Fruit fly (Drosophila melanogaster) whole organism, embryonic: Measurements from ENCODE around the gene CG8526.

Source experiments
- BEAF-32 ChIP-seq: fragments of 200-800 bp; sonication (Bioruptor generic); optimal IDR thresholded peaks from 3 replicates; lab custom pipeline; 2017; ENCODE audit warnings: missing biosample characterization, missing genetic modification characterization, mild to moderate bottlenecking, moderate library complexity, missing genetic modification reagents
- Bgb ChIP-seq: fragments of 200-800 bp; sonication (Bioruptor generic); IDR thresholded peaks from 2 replicates; pipeline ENCODE4 v1.3.6; 2022; ENCODE audit warnings: missing biosample characterization, missing genetic modification characterization; ENCODE audit not compliant: partially characterized antibody
- BtbVII ChIP-seq: fragments of 200-800 bp; sonication (Bioruptor generic); optimal IDR thresholded peaks from 3 replicates; lab custom pipeline; 2017; ENCODE audit warnings: missing biosample characterization, mild to moderate bottlenecking, missing genetic modification characterization
- CG12391 ChIP-seq: fragments of 200-800 bp; sonication (Bioruptor generic); optimal IDR thresholded peaks from 3 replicates; lab custom pipeline; 2018; ENCODE audit warnings: missing biosample characterization, mild to moderate bottlenecking, missing genetic modification characterization, moderate library complexity
- CG17829 ChIP-seq: fragments of 200-800 bp; optimal IDR thresholded peaks from 2 replicates; lab custom pipeline; 2019; ENCODE audit warnings: missing biosample characterization, mild to moderate bottlenecking, missing genetic modification characterization, moderate library complexity
- CG1832 ChIP-seq: fragments of 200-800 bp; sonication (Bioruptor generic); optimal IDR thresholded peaks from 2 replicates; lab custom pipeline; 2017; ENCODE audit warnings: missing biosample characterization, mild to moderate bottlenecking, missing genetic modification characterization, inconsistent platforms
- CG30431 ChIP-seq: fragments of 200-800 bp; sonication (Bioruptor generic); optimal IDR thresholded peaks from 2 replicates; lab custom pipeline; 2017; ENCODE audit warnings: missing biosample characterization, missing genetic modification characterization
- CG3163 ChIP-seq: fragments of 200-800 bp; sonication (Bioruptor generic); optimal IDR thresholded peaks from 3 replicates; lab custom pipeline; 2016; ENCODE audit warnings: missing biosample characterization, missing genetic modification characterization
- CG34224 ChIP-seq: fragments of 200-800 bp; sonication (Bioruptor generic); IDR thresholded peaks from 3 replicates; pipeline ENCODE4 v1.3.6; 2022; ENCODE audit warnings: missing biosample characterization, missing genetic modification characterization; ENCODE audit not compliant: partially characterized antibody
- CG7987 ChIP-seq: fragments of 200-800 bp; sonication (Bioruptor generic); optimal IDR thresholded peaks from 2 replicates; lab custom pipeline; 2018; ENCODE audit warnings: missing biosample characterization, mild to moderate bottlenecking, missing genetic modification characterization, moderate library complexity
- CG8359 ChIP-seq: fragments of 200-800 bp; sonication (Bioruptor generic); optimal IDR thresholded peaks from 2 replicates; lab custom pipeline; 2017; ENCODE audit warnings: missing biosample characterization, mild to moderate bottlenecking, missing genetic modification characterization, borderline replicate concordance
- CG8924 ChIP-seq: fragments of 200-800 bp; optimal IDR thresholded peaks from 3 replicates; lab custom pipeline; 2019; ENCODE audit warnings: missing biosample characterization, mild to moderate bottlenecking, missing genetic modification characterization, moderate library complexity
- CG9727 ChIP-seq: fragments of 200-800 bp; sonication (Bioruptor generic); optimal IDR thresholded peaks from 3 replicates; lab custom pipeline; 2017; ENCODE audit warnings: missing biosample characterization, mild to moderate bottlenecking, missing genetic modification characterization
- CG9797 ChIP-seq: fragments of 200-800 bp; sonication (Bioruptor generic); optimal IDR thresholded peaks from 3 replicates; lab custom pipeline; 2018; ENCODE audit warnings: missing biosample characterization, mild to moderate bottlenecking, missing genetic modification characterization
- CoRest ChIP-seq: fragments of 200-800 bp; sonication (Bioruptor generic); optimal IDR thresholded peaks from 3 replicates; lab custom pipeline; 2018; ENCODE audit warnings: missing biosample characterization, mild to moderate bottlenecking, missing genetic modification characterization, moderate library complexity
- Dp ChIP-seq: fragments of 200-800 bp; sonication (Bioruptor generic); optimal IDR thresholded peaks from 2 replicates; lab custom pipeline; 2018; ENCODE audit warnings: missing biosample characterization, mild to moderate bottlenecking, missing genetic modification characterization, moderate library complexity
- Dref ChIP-seq: fragments of 200-800 bp; sonication (Bioruptor generic); IDR thresholded peaks from 2 replicates; pipeline ENCODE4 v1.3.6; 2022; ENCODE audit warnings: missing biosample characterization, missing genetic modification characterization
- E2f2 ChIP-seq: fragments of 200-800 bp; sonication (Bioruptor generic); IDR thresholded peaks from 2 replicates; pipeline ENCODE4 v1.3.6; 2022; ENCODE audit warnings: missing biosample characterization, missing genetic modification characterization
- Fer1 ChIP-seq: fragments of 200-800 bp; sonication (Bioruptor generic); optimal IDR thresholded peaks from 2 replicates; lab custom pipeline; 2017; ENCODE audit warnings: missing biosample characterization, mild to moderate bottlenecking, missing genetic modification characterization
- HLH4C ChIP-seq: fragments of 200-800 bp; sonication (Bioruptor generic); IDR thresholded peaks from 3 replicates; pipeline ENCODE4 v1.3.6; 2022; ENCODE audit warnings: missing biosample characterization, missing genetic modification characterization; ENCODE audit not compliant: partially characterized antibody
- HmgD ChIP-seq: fragments of 200-800 bp; sonication (Bioruptor generic); optimal IDR thresholded peaks from 3 replicates; lab custom pipeline; 2016; ENCODE audit warnings: missing biosample characterization, missing genetic modification characterization
- Lhr ChIP-seq: fragments of 200-800 bp; sonication (Bioruptor generic); optimal IDR thresholded peaks from 3 replicates; lab custom pipeline; 2017; ENCODE audit warnings: mild to moderate bottlenecking, missing biosample characterization, missing genetic modification reagents, missing genetic modification characterization
- MBD-R2 ChIP-seq: fragments of 200-800 bp; sonication (Bioruptor generic); IDR thresholded peaks from 2 replicates; pipeline ENCODE4 v1.3.6; 2022; ENCODE audit warnings: missing biosample characterization, missing genetic modification characterization
- Mad ChIP-seq: fragments of 200-800 bp; sonication (Bioruptor generic); optimal IDR thresholded peaks from 2 replicates; lab custom pipeline; 2016; ENCODE audit warnings: missing biosample characterization, missing genetic modification characterization
- Max ChIP-seq: fragments of 200-800 bp; sonication (Bioruptor generic); optimal IDR thresholded peaks from 2 replicates; lab custom pipeline; 2016; ENCODE audit warnings: missing biosample characterization, mild to moderate bottlenecking, missing genetic modification characterization
- Med ChIP-seq: fragments of 200-800 bp; sonication (Bioruptor generic); peaks from one replicate; lab custom pipeline; 2016; ENCODE audit warnings: missing biosample characterization, missing genetic modification characterization, mild to moderate bottlenecking, inconsistent platforms, moderate library complexity
- NK7.1 ChIP-seq: fragments of 200-800 bp; sonication (Bioruptor generic); optimal IDR thresholded peaks from 3 replicates; lab custom pipeline; 2016; ENCODE audit warnings: missing biosample characterization, missing genetic modification characterization
- Pdp1 ChIP-seq, 2 experiments: fragments of 200-800 bp; sonication (Bioruptor generic); optimal IDR thresholded peaks; 3 replicates each; lab custom pipeline; 2016; ENCODE audit warnings: missing biosample characterization in 2 of 2, missing genetic modification characterization in 2 of 2, mild to moderate bottlenecking in 1 of 2, moderate library complexity in 1 of 2
- Scr ChIP-seq: fragments of 200-800 bp; sonication (Bioruptor generic); IDR thresholded peaks from 2 replicates; pipeline ENCODE4 v1.3.6; 2022; ENCODE audit warnings: missing biosample characterization, missing genetic modification characterization; ENCODE audit not compliant: partially characterized antibody
- Sin3A ChIP-seq: fragments of >200 bp; optimal IDR thresholded peaks from 2 replicates; lab custom pipeline; 2018
- YL-1 ChIP-seq: fragments of 200-800 bp; sonication (Bioruptor generic); optimal IDR thresholded peaks from 3 replicates; lab custom pipeline; 2017; ENCODE audit warnings: missing biosample characterization, mild to moderate bottlenecking, missing genetic modification characterization
- ara ChIP-seq: fragments of 200-800 bp; sonication (Bioruptor generic); IDR thresholded peaks from 2 replicates; pipeline ENCODE4 v1.3.6; 2022; ENCODE audit warnings: missing biosample characterization, missing genetic modification characterization
- ase ChIP-seq: fragments of 200-800 bp; sonication (Bioruptor generic); IDR thresholded peaks from 3 replicates; pipeline ENCODE4 v1.3.6; 2022; ENCODE audit warnings: missing biosample characterization, missing genetic modification characterization
- bbx ChIP-seq: fragments of 200-800 bp; sonication (Bioruptor generic); IDR thresholded peaks from 2 replicates; pipeline ENCODE4 v1.3.6; 2022; ENCODE audit warnings: missing biosample characterization, missing genetic modification characterization; ENCODE audit not compliant: partially characterized antibody
- cg ChIP-seq: fragments of 200-800 bp; sonication (Bioruptor generic); optimal IDR thresholded peaks from 3 replicates; lab custom pipeline; 2019; ENCODE audit warnings: missing biosample characterization, mild to moderate bottlenecking, missing genetic modification characterization, moderate library complexity
- chm ChIP-seq: fragments of 200-800 bp; sonication (Bioruptor generic); IDR thresholded peaks from 2 replicates; pipeline ENCODE4 v1.3.6; 2022; ENCODE audit warnings: missing biosample characterization, missing genetic modification characterization
- dpn ChIP-seq, 2 experiments: fragments of 200-800 bp; sonication (Bioruptor generic); optimal IDR thresholded peaks; 3 replicates each; lab custom pipeline; 2016; ENCODE audit warnings: missing biosample characterization in 2 of 2, missing genetic modification characterization in 2 of 2
- fru ChIP-seq: fragments of >200 bp; optimal IDR thresholded peaks from 2 replicates; lab custom pipeline; 2017
- gfzf ChIP-seq: fragments of 200-800 bp; sonication (Bioruptor generic); optimal IDR thresholded peaks from 2 replicates; lab custom pipeline; 2016; ENCODE audit warnings: missing biosample characterization, mild to moderate bottlenecking, missing genetic modification characterization, moderate library complexity
- her ChIP-seq: fragments of 200-800 bp; sonication (Bioruptor generic); optimal IDR thresholded peaks from 2 replicates; lab custom pipeline; 2016; ENCODE audit warnings: missing biosample characterization, missing genetic modification characterization
- insv ChIP-seq, 2 experiments: fragments of 200-800 bp; sonication (Bioruptor generic); optimal IDR thresholded peaks; 3 replicates each; lab custom pipeline; 2016 to 2018; ENCODE audit warnings: missing biosample characterization in 2 of 2, missing genetic modification characterization in 2 of 2
- inv ChIP-seq: fragments of 200-800 bp; sonication (Bioruptor generic); IDR thresholded peaks from 2 replicates; pipeline ENCODE4 v1.3.6; 2022; ENCODE audit warnings: missing biosample characterization, missing genetic modification characterization; ENCODE audit not compliant: partially characterized antibody
- nmo ChIP-seq: fragments of 200-800 bp; sonication (Bioruptor generic); optimal IDR thresholded peaks from 2 replicates; lab custom pipeline; 2018; ENCODE audit warnings: missing biosample characterization, mild to moderate bottlenecking, missing genetic modification characterization, moderate library complexity
- pzg ChIP-seq: fragments of 200-800 bp; sonication (Bioruptor generic); optimal IDR thresholded peaks from 3 replicates; lab custom pipeline; 2018; ENCODE audit warnings: missing biosample characterization, mild to moderate bottlenecking, missing genetic modification characterization, moderate library complexity
- repo ChIP-seq: fragments of 200-800 bp; sonication (Bioruptor generic); optimal IDR thresholded peaks from 2 replicates; lab custom pipeline; 2016; ENCODE audit warnings: missing biosample characterization, missing genetic modification characterization
- salm ChIP-seq: fragments of 200-800 bp; sonication (Bioruptor generic); optimal IDR thresholded peaks from 2 replicates; lab custom pipeline; 2018; ENCODE audit warnings: missing biosample characterization, mild to moderate bottlenecking, missing genetic modification characterization
- trem ChIP-seq: fragments of 200-800 bp; optimal IDR thresholded peaks from 3 replicates; lab custom pipeline; 2019; ENCODE audit warnings: missing biosample characterization, mild to moderate bottlenecking, missing genetic modification characterization, moderate library complexity
- unc-4 ChIP-seq: fragments of 200-800 bp; sonication (Bioruptor generic); IDR thresholded peaks from 2 replicates; pipeline ENCODE4 v1.3.6; 2022; ENCODE audit warnings: missing biosample characterization, missing genetic modification characterization; ENCODE audit not compliant: partially characterized antibody
- vvl ChIP-seq: fragments of 200-800 bp; sonication (Bioruptor generic); IDR thresholded peaks from 2 replicates; pipeline ENCODE4 v1.3.6; 2022; ENCODE audit warnings: missing biosample characterization, missing genetic modification characterization

CG8526 gene

DNA sequence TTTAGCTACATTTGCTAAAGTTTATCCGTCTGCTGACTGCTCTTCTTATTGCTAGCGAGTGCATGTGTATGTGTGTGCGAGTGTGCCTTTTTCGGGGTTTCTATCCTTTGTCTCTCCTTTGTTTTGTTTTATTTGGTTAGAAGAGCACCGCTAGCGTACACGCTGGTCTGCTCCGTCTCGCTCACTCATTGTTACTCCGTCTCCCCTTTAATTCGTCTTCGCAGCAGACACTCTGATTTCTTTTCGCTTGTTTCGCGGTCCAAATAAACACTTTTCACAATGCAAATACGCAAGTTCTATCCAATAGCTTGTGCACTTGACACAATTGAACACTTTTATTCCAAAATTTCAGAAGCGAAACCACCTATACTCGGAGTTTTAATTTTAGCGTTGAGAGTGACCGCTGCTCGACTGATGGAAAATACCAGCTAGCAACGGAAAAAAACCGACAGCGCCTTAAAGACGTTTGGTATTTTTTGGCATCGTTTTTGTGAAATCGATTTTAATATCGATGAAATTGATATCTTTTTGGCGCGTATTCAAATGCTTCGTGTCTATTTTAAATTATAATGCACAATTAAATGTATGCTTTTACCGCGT, 8.0 kb downstream of the CG8526 start, which contains the start of gene FBXO11 (continued):
- TF ChIP-seq NK7.1 (GFP tag; lab: Kevin White, UChicago) (no peak), CG9797 (GFP tag; lab: Kevin White, UChicago) (peak; percentile 89), CG34224 (peak; percentile 16; the same call in 1 of the 3 replicates), Fer1 (GFP tag; lab: Kevin White, UChicago) (peak; percentile 33), ase (GFP tag; lab: Robert Waterston, UW) (no peak), CoRest (tag; lab: Kevin White, UChicago) (peak; percentile 6), insv (GFP tag; optimal IDR thresholded peaks at IDR 0.05; lab: Kevin White, UChicago) (peak in 1 of 2 experiments; percentile 15), CG12391 (tag; lab: Kevin White, UChicago) (peak; percentile 12), trem (peak; percentile 34), gfzf (GFP tag; lab: Kevin White, UChicago) (peak; percentile 97), salm (peak; percentile 10), nmo (GFP tag; lab: Kevin White, UChicago) (peak; percentile 52), HmgD (peak; percentile 75), bbx (peak; percentile 22; the same call in 1 of the 2 replicates), CG3163 (GFP tag; lab: Kevin White, UChicago) (peak; percentile 11), BEAF-32 (peak; percentile 67), Max (GFP tag; lab: Kevin White, UChicago) (peak; percentile 29), Dref (GFP tag; lab: Robert Waterston, UW) (peak; percentile 83), repo (peak; percentile 6), ara (GFP tag; lab: Robert Waterston, UW) (no peak), cg (GFP tag; lab: Kevin White, UChicago) (peak; percentile 94), her (GFP tag; lab: Kevin White, UChicago) (peak; percentile 1), MBD-R2 (peak; percentile 59), Mad (GFP tag; lab: Kevin White, UChicago) (no peak), chm (no peak), fru (lab: Kevin White, UChicago) (no peak), inv (peak; percentile 27; the same call in 1 of the 2 replicates), Med (peak; percentile 80), CG7987 (GFP tag; lab: Kevin White, UChicago) (peak; percentile 12), Bgb (peak; percentile 33; the same call in 1 of the 2 replicates), Lhr (peak; percentile 52), CG30431 (no peak), Dp (GFP tag; lab: Kevin White, UChicago) (peak; percentile 94), unc-4 (GFP tag; lab: Robert Waterston, UW) (peak; percentile 65), E2f2 (peak; percentile 95), Sin3A (lab: Kevin White, UChicago) (peak; percentile 72), CG8359 (GFP tag; lab: Kevin White, UChicago) (no peak), YL-1 (GFP tag; lab: Kevin White, UChicago) (peak; percentile 98), BtbVII (GFP tag; lab: Kevin White, UChicago) (peak; percentile 30), HLH4C (GFP tag; lab: Robert Waterston, UW) (peak; percentile 52; the same call in 2 of the 3 replicates), Pdp1 (GFP tag; optimal IDR thresholded peaks at IDR 0.05; lab: Kevin White, UChicago) (no peak), pzg (GFP tag; lab: Kevin White, UChicago) (peak; percentile 88), dpn (GFP tag; optimal IDR thresholded peaks at IDR 0.05; lab: Kevin White, UChicago) (no peak), CG17829 (tag; lab: Kevin White, UChicago) (peak; percentile 11), CG9727 (GFP tag; lab: Kevin White, UChicago) (peak; percentile 2), CG1832 (GFP tag; lab: Kevin White, UChicago) (peak; percentile 93), vvl (GFP tag; lab: Robert Waterston, UW) (0 out of 2 replicates have a peak, but pooled peaks have one; percentile 11), CG8924 (tag; lab: Kevin White, UChicago) (peak; percentile 89), Scr (peak; percentile 58)
